Fruit fly (Drosophila melanogaster): ENCODE results near the gene CG42654.
A peak's percentile ranks its signal among the peaks of the same experiment; 100 is the strongest.

CG42654 gene

DNA sequence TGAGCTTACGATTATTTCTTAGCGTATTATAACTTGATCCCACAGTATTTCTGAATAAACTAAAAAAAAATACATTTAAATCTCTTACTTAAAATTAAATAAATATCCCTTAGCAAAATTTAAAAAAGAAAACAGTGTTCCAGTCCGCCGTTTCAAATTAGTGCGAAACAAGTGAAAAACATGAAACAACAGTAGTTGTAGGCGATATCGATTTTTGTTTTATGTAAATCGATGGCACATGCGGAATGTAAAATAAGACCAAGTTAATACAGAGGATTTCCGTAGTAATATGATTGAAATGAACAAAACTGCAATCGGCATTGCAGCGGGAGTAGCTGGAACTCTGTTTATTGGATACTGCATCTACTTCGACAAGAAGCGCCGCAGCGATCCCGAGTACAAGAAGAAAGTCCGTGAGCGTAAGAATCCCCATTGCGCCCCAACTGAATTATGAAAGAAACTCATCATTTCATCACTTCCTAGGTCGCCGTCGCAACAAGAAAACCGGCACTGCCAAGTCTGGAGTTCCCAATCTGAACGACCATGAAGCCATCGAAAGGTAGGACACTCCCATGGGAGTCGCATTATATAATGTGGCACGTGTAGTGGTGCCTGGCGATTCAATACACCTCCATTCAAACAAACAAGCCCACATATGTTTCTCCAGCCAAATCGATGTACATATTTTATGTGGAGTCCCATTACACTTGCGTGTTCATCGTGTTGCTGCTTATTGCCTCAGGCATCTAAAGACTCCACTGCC is 46.7 kb upstream of the CG42654 start (continued):
- TF ChIP-seq trem (tag; optimal IDR thresholded peaks at IDR 0.05) (peak; percentile 18), CG33557 (GFP tag; optimal IDR thresholded peaks at IDR 0.05) (peak; percentile 11), D19B (GFP tag; optimal IDR thresholded peaks at IDR 0.05) (no peak), cg (GFP tag; optimal IDR thresholded peaks at IDR 0.05) (no peak), gem (tag; optimal IDR thresholded peaks at IDR 0.05) (no peak), sd (tag; optimal IDR thresholded peaks at IDR 0.05) (no peak), nmo (GFP tag; optimal IDR thresholded peaks at IDR 0.05) (peak; percentile 15), stwl (tag; optimal IDR thresholded peaks at IDR 0.05) (peak; percentile 37), CG12299 (tag; optimal IDR thresholded peaks at IDR 0.05) (no peak), CG10147 (GFP tag; optimal IDR thresholded peaks at IDR 0.05) (no peak), sens (GFP tag) (no peak), Med (GFP tag) (peak; percentile 70), CG2116 (GFP tag; optimal IDR thresholded peaks at IDR 0.05) (peak; percentile 23), CG4707 (GFP tag; optimal IDR thresholded peaks at IDR 0.05) (no peak), MESR4 (GFP tag; optimal IDR thresholded peaks at IDR 0.05) (peak; percentile 89)

DNA sequence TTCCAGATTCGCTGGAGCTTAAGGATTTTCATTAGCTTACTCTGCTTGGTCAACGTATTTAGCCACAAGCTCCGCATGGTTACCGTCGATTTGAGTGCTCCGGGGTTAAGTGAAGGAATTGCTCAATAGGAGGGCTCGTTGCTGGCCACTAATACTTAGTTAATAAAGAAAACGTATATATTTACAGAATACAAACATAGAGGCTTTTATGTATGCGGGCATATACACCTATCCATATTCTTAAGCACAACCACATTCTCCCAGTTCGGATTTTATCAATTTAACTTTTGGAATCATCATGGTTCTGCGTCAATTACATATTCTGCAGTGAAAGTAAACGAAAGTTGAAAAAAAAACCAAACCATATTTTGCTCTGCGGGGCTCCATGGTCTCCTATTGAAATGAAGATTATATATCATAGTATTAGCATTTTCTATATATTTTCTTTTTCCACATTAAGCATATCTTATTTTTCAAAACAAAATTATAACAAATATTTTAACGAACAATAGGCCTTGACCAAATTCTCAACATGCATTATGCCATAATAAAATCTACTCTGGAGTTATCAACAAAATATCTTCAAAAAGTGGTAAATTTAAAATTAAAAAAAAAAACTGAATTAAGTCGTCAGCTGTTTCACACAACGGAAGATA is 45.9 kb upstream of the CG42654 start, which contains the start of the genes Tom20 and Gabat:
Gene Tom20, plus strand, starts transcription at position 564 of the 656 bp plus-strand sequence.
Gene Gabat, minus strand, starts transcription at position 606 of the 656 bp plus-strand sequence.
- no peak for TF ChIP-seq CG6854 (GFP tag; optimal IDR thresholded peaks at IDR 0.05)
- TF ChIP-seq CG9727 (GFP tag; optimal IDR thresholded peaks at IDR 0.05) = no peak
- TF ChIP-seq CG12391 (tag; optimal IDR thresholded peaks at IDR 0.05) = peak; percentile 4
- peak; percentile 22 for TF ChIP-seq Med (GFP tag)
- no peak for TF ChIP-seq tx (GFP tag; optimal IDR thresholded peaks at IDR 0.05)
- TF ChIP-seq CG17912 (GFP tag; optimal IDR thresholded peaks at IDR 0.05) = no peak
- no peak for TF ChIP-seq B-H1 (GFP tag; IDR thresholded peaks at IDR 0.05)
- no peak for TF ChIP-seq CG1832 (GFP tag; optimal IDR thresholded peaks at IDR 0.05)
- no peak for TF ChIP-seq Chrac-16 (GFP tag; optimal IDR thresholded peaks at IDR 0.05)
- TF ChIP-seq fd3F (GFP tag; optimal IDR thresholded peaks at IDR 0.05) = peak; percentile 12
- peak; percentile 26 for TF ChIP-seq Sox100B (GFP tag; optimal IDR thresholded peaks at IDR 0.05)
- TF ChIP-seq Optix (GFP tag; IDR thresholded peaks at IDR 0.05) = no peak
- TF ChIP-seq CG6813 (GFP tag; optimal IDR thresholded peaks at IDR 0.05) = no peak
- no peak for TF ChIP-seq chn (GFP tag; optimal IDR thresholded peaks at IDR 0.05)
- TF ChIP-seq CG11723 (GFP tag; optimal IDR thresholded peaks at IDR 0.05) = peak; percentile 31
- no peak for TF ChIP-seq pita (GFP tag; optimal IDR thresholded peaks at IDR 0.05)
- TF ChIP-seq lmd (GFP tag; IDR thresholded peaks at IDR 0.05) = no peak
- TF ChIP-seq CG2120 (GFP tag; optimal IDR thresholded peaks at IDR 0.05) = peak; percentile 4
- TF ChIP-seq ara (GFP tag; IDR thresholded peaks at IDR 0.05) = no peak
- no peak for TF ChIP-seq CG8359 (GFP tag; optimal IDR thresholded peaks at IDR 0.05; ENCODE audit: borderline replicate concordance)
- TF ChIP-seq HLH4C (GFP tag; IDR thresholded peaks at IDR 0.05; ENCODE audit: partially characterized antibody) = no peak
- no peak for TF ChIP-seq disco-r (GFP tag; optimal IDR thresholded peaks at IDR 0.05)
- no peak for TF ChIP-seq CG5953 (GFP tag; IDR thresholded peaks at IDR 0.05)
- no peak for TF ChIP-seq CG9932 (GFP tag; IDR thresholded peaks at IDR 0.05)
- no peak for TF ChIP-seq CG9797 (GFP tag; optimal IDR thresholded peaks at IDR 0.05)
- TF ChIP-seq CG1647 (GFP tag; optimal IDR thresholded peaks at IDR 0.05) = no peak
- no peak for TF ChIP-seq tio (GFP tag; optimal IDR thresholded peaks at IDR 0.05)
- no peak for TF ChIP-seq CG12155 (GFP tag; optimal IDR thresholded peaks at IDR 0.05)
- no peak for TF ChIP-seq H2.0 (GFP tag; IDR thresholded peaks at IDR 0.05)
- peak; percentile 9 for TF ChIP-seq Fer3 (tag; optimal IDR thresholded peaks at IDR 0.05)
- no peak for TF ChIP-seq cas (GFP tag; IDR thresholded peaks at IDR 0.05)
- TF ChIP-seq CG11560 (tag; IDR thresholded peaks at IDR 0.05) = no peak
- TF ChIP-seq Dfd (GFP tag; optimal IDR thresholded peaks at IDR 0.05) = no peak
- TF ChIP-seq Adf1 (GFP tag; IDR thresholded peaks at IDR 0.05) = no peak
- TF ChIP-seq MESR4 (GFP tag; optimal IDR thresholded peaks at IDR 0.05) = peak; percentile 41
- TF ChIP-seq CG2116 (GFP tag; optimal IDR thresholded peaks at IDR 0.05) = no peak

All from whole organism, embryonic.